Worm (Caenorhabditis elegans) whole organism, L4/young adult: ENCODE data around the gene C13G5.2.

Experiments used
- dao-5 ChIP-seq: sonication (generic microtip); optimal IDR thresholded peaks from 2 replicates; lab custom pipeline; 2016; ENCODE audit warnings: missing genotype, missing genetic modification characterization, moderate library complexity, missing compliant biosample characterization
- him-1 ChIP-seq: sonication (generic microtip); optimal IDR thresholded peaks from 2 replicates; lab custom pipeline; 2016; ENCODE audit warnings: missing genotype, missing genetic modification reagents, missing genetic modification characterization, missing compliant biosample characterization

ce11 chrIII:8643639-8644038 is 25.4 kb upstream of the C13G5.2 start, which contains the start of gene twk-7:
- TF ChIP-seq him-1 (tag; lab: Kevin White, UChicago) = no peak
- TF ChIP-seq dao-5 (tag; lab: Kevin White, UChicago) = no peak
